Fruit fly (Drosophila melanogaster): ENCODE measurements around the gene Cen.

Gene Cen

dm6 chr2L:20700534-20701239 lies 19.0 kb upstream of the Cen start (continued):
- TF ChIP-seq H15 (GFP tag; IDR thresholded peaks at IDR 0.05): 0 out of 3 replicates have a peak, but pooled peaks have one; percentile 19
- no peak for TF ChIP-seq cas (GFP tag; IDR thresholded peaks at IDR 0.05)
- TF ChIP-seq lab (GFP tag; optimal IDR thresholded peaks at IDR 0.05): peak; percentile 35
- TF ChIP-seq slbo (GFP tag; IDR thresholded peaks at IDR 0.05): peak; percentile 42; the same call in 1 of the 2 replicates
- peak; percentile 43; the same call in 1 of the 2 replicates for TF ChIP-seq CG9932 (GFP tag; IDR thresholded peaks at IDR 0.05)
- 0 out of 2 replicates have a peak, but pooled peaks have one; percentile 43 for TF ChIP-seq CG4730 (GFP tag; IDR thresholded peaks at IDR 0.05)
- TF ChIP-seq NC2β (GFP tag; optimal IDR thresholded peaks at IDR 0.05): no peak
- TF ChIP-seq ase (GFP tag; IDR thresholded peaks at IDR 0.05): no peak
- no peak for TF ChIP-seq schlank (tag; optimal IDR thresholded peaks at IDR 0.05)
- peak; percentile 29 for TF ChIP-seq NfI (GFP tag; optimal IDR thresholded peaks at IDR 0.05)
- no peak for TF ChIP-seq CG12659 (GFP tag; optimal IDR thresholded peaks at IDR 0.05)
- peak; percentile 89 for TF ChIP-seq Blimp-1 (GFP tag; optimal IDR thresholded peaks at IDR 0.05)
- no peak for TF ChIP-seq CG33213 (GFP tag; optimal IDR thresholded peaks at IDR 0.05)
- TF ChIP-seq gro (GFP tag; optimal IDR thresholded peaks at IDR 0.05): no peak
- TF ChIP-seq ap (GFP tag; IDR thresholded peaks at IDR 0.05): no peak
- TF ChIP-seq CG4360 (GFP tag; IDR thresholded peaks at IDR 0.05): no peak
- no peak for TF ChIP-seq gcm2 (GFP tag; optimal IDR thresholded peaks at IDR 0.05)
- TF ChIP-seq CG7357 (GFP tag; IDR thresholded peaks at IDR 0.05): 0 out of 3 replicates have a peak, but pooled peaks have one; percentile 21
- TF ChIP-seq jing (GFP tag; optimal IDR thresholded peaks at IDR 0.05): no peak
- no peak for TF ChIP-seq CG3163 (GFP tag; optimal IDR thresholded peaks at IDR 0.05)
- 0 out of 2 replicates have a peak, but pooled peaks have one; percentile 2 for TF ChIP-seq NFAT (GFP tag; IDR thresholded peaks at IDR 0.05)
- TF ChIP-seq CG18599 (GFP tag; optimal IDR thresholded peaks at IDR 0.05): peak; percentile 10
- peak; percentile 37; the same call in 1 of the 2 replicates for TF ChIP-seq CG31441 (GFP tag; IDR thresholded peaks at IDR 0.05)
- TF ChIP-seq Taf1 (GFP tag; IDR thresholded peaks at IDR 0.05): no peak
- no peak for TF ChIP-seq CG12942 (GFP tag; optimal IDR thresholded peaks at IDR 0.05)
- TF ChIP-seq az2 (GFP tag; optimal IDR thresholded peaks at IDR 0.05): peak; percentile 8
- no peak for TF ChIP-seq sens-2 (GFP tag; IDR thresholded peaks at IDR 0.05)
- TF ChIP-seq croc (GFP tag; conservative IDR thresholded peaks at IDR 0.05): peak; percentile 36; the same call in 2 of the 3 replicates
- TF ChIP-seq CG34224 (GFP tag; IDR thresholded peaks at IDR 0.05; ENCODE audit: partially characterized antibody): no peak
- no peak for TF ChIP-seq corto (GFP tag; optimal IDR thresholded peaks at IDR 0.05)
- TF ChIP-seq vvl (GFP tag; IDR thresholded peaks at IDR 0.05): peak; percentile 45; the same call in 1 of the 2 replicates
- peak; percentile 33 for TF ChIP-seq Meics (GFP tag; optimal IDR thresholded peaks at IDR 0.05)
- no peak for TF ChIP-seq otp (GFP tag; IDR thresholded peaks at IDR 0.05)
- no peak for TF ChIP-seq wek (GFP tag; optimal IDR thresholded peaks at IDR 0.05)
- TF ChIP-seq CG8388 (GFP tag; optimal IDR thresholded peaks at IDR 0.05): no peak
- TF ChIP-seq D19A (tag; optimal IDR thresholded peaks at IDR 0.05): peak; percentile 84
- TF ChIP-seq Gsc (GFP tag; IDR thresholded peaks at IDR 0.05): no peak
- peak; percentile 24 for TF ChIP-seq sens (GFP tag)
- TF ChIP-seq al (GFP tag; IDR thresholded peaks at IDR 0.05): peak; percentile 24; the same call in 1 of the 2 replicates
- TF ChIP-seq ems (GFP tag; optimal IDR thresholded peaks at IDR 0.05): no peak
- TF ChIP-seq fd96Cb (tag; optimal IDR thresholded peaks at IDR 0.05): peak; percentile 6
- TF ChIP-seq bsh (GFP tag; optimal IDR thresholded peaks at IDR 0.05): no peak
- no peak for TF ChIP-seq CHES-1-like (GFP tag; optimal IDR thresholded peaks at IDR 0.05)
- TF ChIP-seq tin (GFP tag; optimal IDR thresholded peaks at IDR 0.05): no peak
- peak; percentile 60 for TF ChIP-seq gem (tag; optimal IDR thresholded peaks at IDR 0.05)
- peak; percentile 59; the same call in 2 of the 3 replicates for TF ChIP-seq dysf (GFP tag; IDR thresholded peaks at IDR 0.05)
- TF ChIP-seq chinmo (GFP tag; IDR thresholded peaks at IDR 0.05; ENCODE audit: partially characterized antibody): peak; percentile 72; the same call in 2 of the 4 replicates
- no peak for TF ChIP-seq mld (GFP tag; IDR thresholded peaks at IDR 0.05; ENCODE audit: partially characterized antibody)
- TF ChIP-seq E2f1 (GFP tag; IDR thresholded peaks at IDR 0.05): no peak

Measured in whole organism, embryonic.